Fruit fly (Drosophila melanogaster): Measurements from ENCODE around the gene CG17030.

- TF ChIP-seq CG8478 (optimal IDR thresholded peaks at IDR 0.05) (no peak), CTCF (optimal IDR thresholded peaks at IDR 0.05) (no peak)
Measured at dm6 chr3L:4980669-4981068, at the start of gene CG17030.

Data from S2 (cell line).